Fruit fly (Drosophila melanogaster): ENCODE data around the gene CG3061.

DNA sequence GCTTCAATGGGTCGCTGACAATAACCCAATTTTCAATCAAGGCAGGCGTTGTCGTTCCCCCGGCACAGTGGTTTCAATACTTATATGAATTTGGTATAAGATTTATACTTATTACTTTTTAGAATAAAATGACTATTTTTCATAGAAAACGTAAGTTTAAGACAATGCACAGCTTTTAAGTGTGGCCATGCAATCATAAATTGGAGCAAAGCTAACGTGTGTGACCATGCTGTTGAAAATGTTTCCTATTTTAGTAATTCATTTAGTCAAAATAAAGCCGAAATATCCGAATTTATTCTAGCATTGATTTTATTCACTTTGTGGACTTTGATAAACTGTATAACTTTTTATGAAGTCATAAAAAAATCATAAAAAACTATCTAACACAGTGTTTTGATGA, 45.5 kb upstream of the CG3061 start:
- TF ChIP-seq CG17568 (GFP tag; optimal IDR thresholded peaks at IDR 0.05): peak; percentile 0
- no peak for TF ChIP-seq toy (GFP tag; IDR thresholded peaks at IDR 0.05)
